Worm (Caenorhabditis elegans) whole organism, L3 larva: ENCODE data around the gene F59B2.12.

Experiments used
- R02D3.7 ChIP-seq: fragments of 150-350 bp; optimal IDR thresholded peaks from 2 replicates; lab custom pipeline; 2014; ENCODE audit warnings: missing biosample characterization, missing genetic modification characterization
- ama-1 ChIP-seq: fragments of 150-350 bp; optimal IDR thresholded peaks from 2 replicates; lab custom pipeline; 2018
- ceh-16 ChIP-seq: sonication (generic microtip); optimal IDR thresholded peaks from 2 replicates; lab custom pipeline; 2017; ENCODE audit warnings: missing biosample characterization, missing genetic modification characterization
- ceh-28 ChIP-seq: fragments of 150-350 bp; optimal IDR thresholded peaks from 2 replicates; lab custom pipeline; 2014; ENCODE audit warnings: missing biosample characterization, missing genetic modification reagents, missing genetic modification characterization
- ceh-82 ChIP-seq: fragments of 150-350 bp; optimal IDR thresholded peaks from 2 replicates; lab custom pipeline; 2014; ENCODE audit warnings: missing biosample characterization, missing genetic modification characterization
- ceh-9 ChIP-seq: sonication (generic microtip); optimal IDR thresholded peaks from 2 replicates; lab custom pipeline; 2018; ENCODE audit warnings: missing biosample characterization, missing genetic modification characterization
- daf-12 ChIP-seq: fragments of 150-350 bp; optimal IDR thresholded peaks from 2 replicates; lab custom pipeline; 2014; ENCODE audit warnings: missing biosample characterization, missing genetic modification reagents, missing genetic modification characterization
- egl-27 ChIP-seq: sonication (generic microtip); optimal IDR thresholded peaks from 4 replicates; lab custom pipeline; 2017; ENCODE audit warnings: missing biosample characterization, missing genetic modification reagents, missing genetic modification characterization
- egl-5 ChIP-seq: fragments of 150-350 bp; optimal IDR thresholded peaks from 2 replicates; lab custom pipeline; 2017; ENCODE audit warnings: missing biosample characterization, missing genetic modification reagents, missing genetic modification characterization, inconsistent platforms
- elt-1 ChIP-seq: fragments of 150-350 bp; optimal IDR thresholded peaks from 2 replicates; lab custom pipeline; 2014; ENCODE audit warnings: missing biosample characterization, missing genetic modification characterization
- elt-2 ChIP-seq: sonication (generic microtip); optimal IDR thresholded peaks from 2 replicates; lab custom pipeline; 2016; ENCODE audit warnings: missing genetic modification reagents, mild to moderate bottlenecking, missing genetic modification characterization, missing compliant biosample characterization
- elt-3 ChIP-seq, 3 experiments: fragments of 150-350 bp in 1 of 3; sonication (generic microtip) in 2 of 3; optimal IDR thresholded peaks; 2 replicates in 2 of 3; 4 replicates in 1 of 3; lab custom pipeline; 2014 to 2017; ENCODE audit warnings: missing biosample characterization in 3 of 3, missing genetic modification characterization in 3 of 3
- eor-1 ChIP-seq, 2 experiments: fragments of 150-350 bp; optimal IDR thresholded peaks; 2 replicates each; lab custom pipeline; 2014 to 2018; ENCODE audit warnings: missing biosample characterization in 2 of 2, missing genetic modification characterization in 2 of 2
- fkh-10 ChIP-seq: sonication (generic microtip); optimal IDR thresholded peaks from 2 replicates; lab custom pipeline; 2017; ENCODE audit warnings: missing biosample characterization, missing genetic modification reagents, missing genetic modification characterization
- fos-1 ChIP-seq: fragments of 150-350 bp; optimal IDR thresholded peaks from 2 replicates; lab custom pipeline; 2014; ENCODE audit warnings: missing biosample characterization, missing genetic modification characterization
- hmg-11 ChIP-seq: sonication (generic microtip); optimal IDR thresholded peaks from 2 replicates; lab custom pipeline; 2016; ENCODE audit warnings: missing genetic modification characterization, missing compliant biosample characterization
- jun-1 ChIP-seq: fragments of 150-350 bp; optimal IDR thresholded peaks from 2 replicates; lab custom pipeline; 2014; ENCODE audit warnings: missing biosample characterization, missing genetic modification reagents, missing genetic modification characterization
- lin-15B ChIP-seq: fragments of 150-350 bp; optimal IDR thresholded peaks from 2 replicates; lab custom pipeline; 2014; ENCODE audit warnings: missing biosample characterization, missing genetic modification characterization
- lin-39 ChIP-seq: fragments of 150-350 bp; optimal IDR thresholded peaks from 2 replicates; lab custom pipeline; 2018; ENCODE audit warnings: missing biosample characterization, missing genetic modification reagents, missing genetic modification characterization
- lsy-12 ChIP-seq: sonication (generic microtip); optimal IDR thresholded peaks from 2 replicates; lab custom pipeline; 2016; ENCODE audit warnings: mild to moderate bottlenecking, missing genetic modification characterization, missing compliant biosample characterization
- mdl-1 ChIP-seq: fragments of 150-350 bp; optimal IDR thresholded peaks from 2 replicates; lab custom pipeline; 2014; ENCODE audit warnings: missing biosample characterization, missing genetic modification characterization
- mml-1 ChIP-seq: fragments of 150-350 bp; sonication (generic microtip); optimal IDR thresholded peaks from 3 replicates; lab custom pipeline; 2014; ENCODE audit warnings: missing biosample characterization, missing genetic modification characterization
- nfya-1 ChIP-seq: sonication (generic microtip); optimal IDR thresholded peaks from 2 replicates; lab custom pipeline; 2017; ENCODE audit warnings: missing genetic modification characterization, mild to moderate bottlenecking, missing compliant biosample characterization, antibody characterized with exemption, moderate library complexity; ENCODE audit not compliant: insufficient read depth
- nhr-11 ChIP-seq: fragments of 150-350 bp; optimal IDR thresholded peaks from 2 replicates; lab custom pipeline; 2014; ENCODE audit warnings: missing biosample characterization, missing genetic modification characterization
- nhr-12 ChIP-seq: fragments of 150-350 bp; optimal IDR thresholded peaks from 2 replicates; lab custom pipeline; 2014; ENCODE audit warnings: missing biosample characterization, missing genetic modification characterization
- nhr-23 ChIP-seq: fragments of 150-350 bp; optimal IDR thresholded peaks from 2 replicates; lab custom pipeline; 2014; ENCODE audit warnings: missing biosample characterization, missing genetic modification reagents, missing genetic modification characterization
- nhr-25 ChIP-seq: sonication (generic microtip); optimal IDR thresholded peaks from 2 replicates; lab custom pipeline; 2017; ENCODE audit warnings: missing biosample characterization, missing genetic modification characterization
- nhr-28 ChIP-seq: fragments of 150-350 bp; optimal IDR thresholded peaks from 2 replicates; lab custom pipeline; 2014; ENCODE audit warnings: missing biosample characterization, missing genetic modification characterization
- nhr-43 ChIP-seq: sonication (generic microtip); optimal IDR thresholded peaks from 2 replicates; lab custom pipeline; 2016; ENCODE audit warnings: mild to moderate bottlenecking, missing genetic modification characterization, missing compliant biosample characterization; ENCODE audit not compliant: poor library complexity, severe bottlenecking
- nhr-76 ChIP-seq: fragments of 150-350 bp; sonication (generic microtip); optimal IDR thresholded peaks from 5 replicates; lab custom pipeline; 2014; ENCODE audit warnings: missing biosample characterization, missing genetic modification characterization
- pha-4 ChIP-seq: fragments of 150-350 bp; optimal IDR thresholded peaks from 2 replicates; lab custom pipeline; 2014; ENCODE audit warnings: missing biosample characterization, missing genetic modification reagents, missing genetic modification characterization
- pqm-1 ChIP-seq: fragments of 150-350 bp; optimal IDR thresholded peaks from 2 replicates; lab custom pipeline; 2017; ENCODE audit warnings: missing biosample characterization, missing genetic modification characterization, inconsistent platforms
- snpc-4 ChIP-seq: fragments of 150-350 bp; optimal IDR thresholded peaks from 2 replicates; lab custom pipeline; 2014; ENCODE audit warnings: missing biosample characterization, missing genetic modification characterization
- tbx-2 ChIP-seq: sonication (generic microtip); optimal IDR thresholded peaks from 2 replicates; lab custom pipeline; 2016; ENCODE audit warnings: mild to moderate bottlenecking, missing genetic modification characterization, missing compliant biosample characterization
- unc-39 ChIP-seq: sonication (generic microtip); optimal IDR thresholded peaks from 4 replicates; lab custom pipeline; 2017; ENCODE audit warnings: missing biosample characterization, missing genetic modification characterization
- unc-62 ChIP-seq: fragments of 150-350 bp; sonication (generic microtip); optimal IDR thresholded peaks from 4 replicates; lab custom pipeline; 2014; ENCODE audit warnings: missing biosample characterization, missing genetic modification reagents, missing genetic modification characterization
- zag-1 ChIP-seq: fragments of 150-350 bp; optimal IDR thresholded peaks from 2 replicates; lab custom pipeline; 2014; ENCODE audit warnings: missing biosample characterization, missing genetic modification characterization
- ztf-11 ChIP-seq: fragments of 150-350 bp; optimal IDR thresholded peaks from 2 replicates; lab custom pipeline; 2014; ENCODE audit warnings: missing biosample characterization, missing genetic modification characterization
- ztf-4 ChIP-seq: fragments of 150-350 bp; optimal IDR thresholded peaks from 2 replicates; lab custom pipeline; 2014; ENCODE audit warnings: missing biosample characterization, missing genetic modification characterization

The F59B2.12 gene

ce11 chrIII:9051119-9051597, 33.8 kb downstream of the F59B2.12 start (continued):
- no peak for TF ChIP-seq nhr-28 (tag; lab: Kevin White, UChicago)
- TF ChIP-seq nhr-12 (tag; lab: Kevin White, UChicago): no peak
- no peak for TF ChIP-seq lin-39 (tag; lab: Kevin White, UChicago)
- TF ChIP-seq pqm-1: no peak
- TF ChIP-seq ztf-4 (tag; lab: Kevin White, UChicago): peak; percentile 89
- peak; percentile 81 for TF ChIP-seq tbx-2 (tag; lab: Kevin White, UChicago)
- no peak for TF ChIP-seq egl-5
- TF ChIP-seq snpc-4 (tag; lab: Kevin White, UChicago): peak; percentile 60
- TF ChIP-seq nhr-43: peak; percentile 58
- peak; percentile 56 for TF ChIP-seq fos-1 (tag; lab: Kevin White, UChicago)
- no peak for TF ChIP-seq R02D3.7 (tag; lab: Kevin White, UChicago)
- TF ChIP-seq elt-2 (tag; lab: Kevin White, UChicago): peak; percentile 66
- TF ChIP-seq mml-1: no peak
- peak in 2 of 3 experiments; percentile 53 to 66 for TF ChIP-seq elt-3 (tag; optimal IDR thresholded peaks at IDR 0.05; lab: Kevin White, UChicago)
- TF ChIP-seq nfya-1 (tag; lab: Kevin White, UChicago): peak; percentile 81
- TF ChIP-seq fkh-10: peak; percentile 5
- TF ChIP-seq ceh-16 (tag; lab: Kevin White, UChicago): no peak

- TF ChIP-seq fos-1 (tag; lab: Kevin White, UChicago) (no peak), ceh-82 (tag; lab: Kevin White, UChicago) (no peak), R02D3.7 (tag; lab: Kevin White, UChicago) (no peak), ztf-11 (tag; lab: Kevin White, UChicago) (no peak), ama-1 (lab: Kevin White, UChicago) (peak; percentile 72), egl-27 (no peak), ceh-16 (tag; lab: Kevin White, UChicago) (no peak)
Observed at ce11 chrIII:9051714-9052113, 34.3 kb downstream of the F59B2.12 start.

- TF ChIP-seq nfya-1 (tag; lab: Kevin White, UChicago) (peak; percentile 54), nhr-11 (tag; lab: Kevin White, UChicago) (no peak), ama-1 (lab: Kevin White, UChicago) (peak; percentile 94), elt-2 (tag; lab: Kevin White, UChicago) (peak; percentile 22), jun-1 (tag; lab: Kevin White, UChicago) (peak; percentile 66), hmg-11 (tag; lab: Kevin White, UChicago) (peak; percentile 79), lin-15B (tag; lab: Kevin White, UChicago) (peak; percentile 26), daf-12 (tag; lab: Kevin White, UChicago) (no peak), ceh-9 (tag; lab: Kevin White, UChicago) (no peak), nhr-43 (peak; percentile 3), pha-4 (peak; percentile 12), ztf-4 (tag; lab: Kevin White, UChicago) (peak; percentile 18), nhr-25 (tag; lab: Kevin White, UChicago) (peak; percentile 59), fos-1 (tag; lab: Kevin White, UChicago) (no peak), lin-39 (tag; lab: Kevin White, UChicago) (peak; percentile 60), lsy-12 (tag; lab: Kevin White, UChicago) (peak; percentile 12), zag-1 (tag; lab: Kevin White, UChicago) (no peak)
Observed at ce11 chrIII:9052371-9052978, 35.1 kb downstream of the F59B2.12 start.

DNA sequence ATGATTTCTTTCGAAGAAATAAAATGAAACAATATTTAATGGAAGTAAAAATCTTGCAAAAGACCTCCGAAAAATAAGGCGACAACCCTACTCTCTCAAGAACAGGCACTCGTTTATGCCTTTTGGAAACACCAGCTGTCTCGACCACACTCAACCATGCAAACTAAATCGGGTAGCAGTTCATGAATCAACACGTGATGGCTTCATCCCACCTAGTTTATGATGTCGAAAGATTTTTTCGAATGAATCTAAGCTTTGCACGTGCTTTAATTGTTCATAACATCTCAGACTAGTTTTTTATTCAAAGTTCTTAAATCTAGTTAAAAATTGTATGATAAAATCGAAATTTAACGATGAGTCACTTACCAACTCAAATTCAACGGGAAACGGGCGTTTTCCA, 35.9 kb downstream of the F59B2.12 start:
- TF ChIP-seq ama-1 (lab: Kevin White, UChicago): peak; percentile 83
- TF ChIP-seq jun-1 (tag; lab: Kevin White, UChicago): no peak

ce11 chrIII:9053740-9054252, 36.4 kb downstream of the F59B2.12 start, which contains the start of gene R107.5:
TSS of gene R107.5 (minus strand) at chrIII:9053790.
- TF ChIP-seq pha-4 (peak; percentile 80), pqm-1 (peak; percentile 26), ztf-4 (tag; lab: Kevin White, UChicago) (peak; percentile 27), nhr-28 (tag; lab: Kevin White, UChicago) (no peak), eor-1 (tag; optimal IDR thresholded peaks at IDR 0.05; lab: Kevin White, UChicago) (no peak), unc-62 (GFP tag; lab: Kevin White, UChicago) (no peak), lin-39 (tag; lab: Kevin White, UChicago) (peak; percentile 92), nhr-25 (tag; lab: Kevin White, UChicago) (peak; percentile 99), ztf-11 (tag; lab: Kevin White, UChicago) (no peak), ceh-28 (tag; lab: Kevin White, UChicago) (peak; percentile 80), ceh-82 (tag; lab: Kevin White, UChicago) (no peak), R02D3.7 (tag; lab: Kevin White, UChicago) (peak; percentile 62), mdl-1 (tag; lab: Kevin White, UChicago) (peak; percentile 87), nhr-76 (tag; lab: Kevin White, UChicago) (no peak), elt-1 (peak; percentile 16), ceh-16 (tag; lab: Kevin White, UChicago) (no peak), unc-39 (tag; lab: Kevin White, UChicago) (no peak), nhr-43 (peak; percentile 92), fos-1 (tag; lab: Kevin White, UChicago) (peak; percentile 41), elt-3 (tag; optimal IDR thresholded peaks at IDR 0.05; lab: Kevin White, UChicago) (peak; percentile 26 to 84 (median 75)), lsy-12 (tag; lab: Kevin White, UChicago) (peak; percentile 99), nhr-12 (tag; lab: Kevin White, UChicago) (no peak), lin-15B (tag; lab: Kevin White, UChicago) (peak; percentile 79), nfya-1 (tag; lab: Kevin White, UChicago) (peak; percentile 96), nhr-23 (tag; lab: Kevin White, UChicago) (peak; percentile 97)
